Fruit fly (Drosophila melanogaster) whole organism, wandering third instar larva: ENCODE results near the gene Had1.

ENCODE experiments used
- Dfd ChIP-seq: fragments of >200 bp; optimal IDR thresholded peaks from 2 replicates; lab custom pipeline; 2017; ENCODE audit warnings: missing biosample characterization, missing genetic modification characterization
- Hr83 ChIP-seq: fragments of 200-300 bp; sonication (Bioruptor generic); optimal IDR thresholded peaks from 2 replicates; lab custom pipeline; 2016; ENCODE audit warnings: missing biosample characterization, mild to moderate bottlenecking, missing genetic modification characterization, moderate library complexity; ENCODE audit not compliant: poor library complexity, severe bottlenecking
- Myc ChIP-seq: fragments of >200 bp; optimal IDR thresholded peaks from 2 replicates; lab custom pipeline; 2017
- OdsH ChIP-seq: fragments of 200-800 bp; sonication (Bioruptor generic); optimal IDR thresholded peaks from 2 replicates; lab custom pipeline; 2016; ENCODE audit warnings: missing biosample characterization, mild to moderate bottlenecking, missing genetic modification characterization
- dsf ChIP-seq: sonication (Bioruptor generic); optimal IDR thresholded peaks from 2 replicates; lab custom pipeline; 2016; ENCODE audit warnings: missing biosample characterization, missing genetic modification characterization, borderline replicate concordance
- ey ChIP-seq: fragments of 200-800 bp; sonication (Bioruptor generic); optimal IDR thresholded peaks from 2 replicates; lab custom pipeline; 2016; ENCODE audit warnings: missing biosample characterization, missing genetic modification characterization
- fru ChIP-seq: fragments of 200-800 bp; sonication (Bioruptor generic); optimal IDR thresholded peaks from 3 replicates; lab custom pipeline; 2016; ENCODE audit warnings: missing biosample characterization, mild to moderate bottlenecking, missing genetic modification characterization
- h ChIP-seq: fragments of 200-800 bp; sonication (Bioruptor generic); optimal IDR thresholded peaks from 3 replicates; lab custom pipeline; 2016; ENCODE audit warnings: missing biosample characterization, mild to moderate bottlenecking, missing genetic modification characterization

- TF ChIP-seq Myc: no peak
- TF ChIP-seq fru (GFP tag; lab: Kevin White, UChicago): peak; percentile 94
- TF ChIP-seq ey: peak; percentile 91
- TF ChIP-seq OdsH (GFP tag; lab: Kevin White, UChicago): peak; percentile 82
- peak; percentile 92 for TF ChIP-seq h (GFP tag; lab: Kevin White, UChicago)
- peak; percentile 65 for TF ChIP-seq Hr83 (GFP tag; lab: Kevin White, UChicago)
- no peak for TF ChIP-seq Dfd (GFP tag; lab: Kevin White, UChicago)
- TF ChIP-seq dsf (GFP tag; lab: Kevin White, UChicago): no peak
Observed at dm6 chrX:16279340-16279941, 29.0 kb downstream of the Had1 start.
